Fruit fly (Drosophila melanogaster) whole organism, prepupa: ENCODE results near the gene CG14442.

Experiments used
- Blimp-1 ChIP-seq: fragments of 200-800 bp; sonication (Bioruptor generic); optimal IDR thresholded peaks from 3 replicates; lab custom pipeline; 2017; ENCODE audit warnings: missing biosample characterization, missing genetic modification characterization, mild to moderate bottlenecking, moderate library complexity, missing genetic modification reagents
- CG10631 ChIP-seq: fragments of 200-800 bp; sonication (Bioruptor generic); optimal IDR thresholded peaks from 2 replicates; lab custom pipeline; 2016; ENCODE audit warnings: missing biosample characterization, missing genetic modification characterization
- CG10669 ChIP-seq: fragments of 200-800 bp; sonication (Bioruptor generic); optimal IDR thresholded peaks from 3 replicates; lab custom pipeline; 2018; ENCODE audit warnings: missing biosample characterization, mild to moderate bottlenecking, missing genetic modification characterization, moderate library complexity
- CG11762 ChIP-seq: fragments of 200-800 bp; sonication (Bioruptor generic); optimal IDR thresholded peaks from 3 replicates; lab custom pipeline; 2016; ENCODE audit warnings: missing biosample characterization, missing genetic modification characterization; ENCODE audit not compliant: insufficient read depth
- CG11902 ChIP-seq: fragments of 200-800 bp; sonication (Bioruptor generic); optimal IDR thresholded peaks from 3 replicates; lab custom pipeline; 2016; ENCODE audit warnings: missing biosample characterization, missing genetic modification characterization
- CG1621 ChIP-seq: fragments of 200-800 bp; sonication (Bioruptor generic); optimal IDR thresholded peaks from 3 replicates; lab custom pipeline; 2018; ENCODE audit warnings: missing biosample characterization, mild to moderate bottlenecking, missing genetic modification characterization
- CG16779 ChIP-seq: fragments of 200-800 bp; sonication (Bioruptor generic); optimal IDR thresholded peaks from 3 replicates; lab custom pipeline; 2017; ENCODE audit warnings: missing biosample characterization, mild to moderate bottlenecking, missing genetic modification characterization
- CG34406 ChIP-seq: fragments of 200-800 bp; sonication (Bioruptor generic); optimal IDR thresholded peaks from 3 replicates; lab custom pipeline; 2016; ENCODE audit warnings: missing biosample characterization, missing genetic modification characterization
- CG3919 ChIP-seq: fragments of 200-800 bp; sonication (Bioruptor generic); optimal IDR thresholded peaks from 3 replicates; lab custom pipeline; 2016; ENCODE audit warnings: missing biosample characterization, missing genetic modification characterization
- CG4318 ChIP-seq: fragments of 200-800 bp; sonication (Bioruptor generic); optimal IDR thresholded peaks from 3 replicates; lab custom pipeline; 2017; ENCODE audit warnings: missing biosample characterization, mild to moderate bottlenecking, missing genetic modification characterization
- CG6163 ChIP-seq: fragments of 200-800 bp; sonication (Bioruptor generic); IDR thresholded peaks from 3 replicates; pipeline ENCODE4 v1.3.6; 2022; ENCODE audit warnings: missing biosample characterization, missing genetic modification characterization
- CG6854 ChIP-seq: fragments of 200-800 bp; sonication (Bioruptor generic); optimal IDR thresholded peaks from 2 replicates; lab custom pipeline; 2017; ENCODE audit warnings: missing biosample characterization, mild to moderate bottlenecking, missing genetic modification characterization
- CG7368 ChIP-seq: fragments of 200-800 bp; sonication (Bioruptor generic); optimal IDR thresholded peaks from 3 replicates; lab custom pipeline; 2016; ENCODE audit warnings: missing biosample characterization, missing genetic modification characterization
- CG8119 ChIP-seq: fragments of 200-800 bp; sonication (Bioruptor generic); IDR thresholded peaks from 3 replicates; pipeline ENCODE4 v1.3.6; 2022; ENCODE audit warnings: missing biosample characterization, missing genetic modification characterization
- CG8632 ChIP-seq: fragments of 200-800 bp; sonication (Bioruptor generic); optimal IDR thresholded peaks from 3 replicates; lab custom pipeline; 2016; ENCODE audit warnings: missing biosample characterization, missing genetic modification characterization
- CG9139 ChIP-seq: fragments of 200-800 bp; sonication (Bioruptor generic); optimal IDR thresholded peaks from 3 replicates; lab custom pipeline; 2017; ENCODE audit warnings: missing biosample characterization, mild to moderate bottlenecking, missing genetic modification characterization
- Eip93F ChIP-seq: fragments of 200-800 bp; sonication (Bioruptor generic); optimal IDR thresholded peaks from 2 replicates; lab custom pipeline; 2016; ENCODE audit warnings: missing biosample characterization, mild to moderate bottlenecking, missing genetic modification characterization
- Ets96B ChIP-seq: fragments of 200-800 bp; optimal IDR thresholded peaks from 2 replicates; lab custom pipeline; 2019; ENCODE audit warnings: missing biosample characterization, mild to moderate bottlenecking, missing genetic modification characterization, moderate library complexity
- Gug ChIP-seq: fragments of 200-800 bp; sonication (Bioruptor generic); IDR thresholded peaks from 2 replicates; pipeline ENCODE4 v1.3.6; 2022; ENCODE audit warnings: missing biosample characterization, missing genetic modification characterization
- Hr39 ChIP-seq: fragments of 200-800 bp; sonication (Bioruptor generic); optimal IDR thresholded peaks from 2 replicates; lab custom pipeline; 2016; ENCODE audit warnings: missing biosample characterization, missing genetic modification characterization
- Hr4 ChIP-seq: fragments of 200-800 bp; sonication (Bioruptor generic); optimal IDR thresholded peaks from 3 replicates; lab custom pipeline; 2016; ENCODE audit warnings: missing biosample characterization, missing genetic modification characterization
- Lpt ChIP-seq: fragments of 200-800 bp; sonication (Bioruptor generic); optimal IDR thresholded peaks from 3 replicates; lab custom pipeline; 2016; ENCODE audit warnings: missing biosample characterization, missing genetic modification characterization
- OdsH ChIP-seq: fragments of 200-800 bp; sonication (Bioruptor generic); optimal IDR thresholded peaks from 3 replicates; lab custom pipeline; 2016; ENCODE audit warnings: missing biosample characterization, missing genetic modification characterization
- Smox ChIP-seq: fragments of 200-800 bp; sonication (Bioruptor generic); optimal IDR thresholded peaks from 3 replicates; lab custom pipeline; 2016; ENCODE audit warnings: missing biosample characterization, missing genetic modification characterization
- Sox102F ChIP-seq: fragments of 200-800 bp; sonication (Bioruptor generic); optimal IDR thresholded peaks from 2 replicates; lab custom pipeline; 2016; ENCODE audit warnings: missing biosample characterization, mild to moderate bottlenecking, missing genetic modification characterization
- Sox14 ChIP-seq: fragments of 200-800 bp; sonication (Bioruptor generic); optimal IDR thresholded peaks from 3 replicates; lab custom pipeline; 2016; ENCODE audit warnings: missing biosample characterization, missing genetic modification characterization
- Sox15 ChIP-seq: fragments of 200-800 bp; sonication (Bioruptor generic); optimal IDR thresholded peaks from 3 replicates; lab custom pipeline; 2016; ENCODE audit warnings: missing biosample characterization, missing genetic modification characterization
- achi ChIP-seq: fragments of 200-800 bp; sonication (Bioruptor generic); optimal IDR thresholded peaks from 3 replicates; lab custom pipeline; 2016; ENCODE audit warnings: missing biosample characterization, missing genetic modification characterization
- acj6 ChIP-seq: fragments of 200-800 bp; sonication (Bioruptor generic); optimal IDR thresholded peaks from 3 replicates; lab custom pipeline; 2016; ENCODE audit warnings: missing biosample characterization, missing genetic modification characterization
- cyc ChIP-seq: fragments of 200-800 bp; sonication (Bioruptor generic); optimal IDR thresholded peaks from 3 replicates; lab custom pipeline; 2016; ENCODE audit warnings: missing biosample characterization, missing genetic modification characterization
- dsx ChIP-seq: fragments of 200-800 bp; optimal IDR thresholded peaks from 3 replicates; lab custom pipeline; 2019; ENCODE audit warnings: missing biosample characterization, mild to moderate bottlenecking, missing genetic modification characterization, moderate library complexity; ENCODE audit not compliant: poor library complexity, severe bottlenecking
- fd59A ChIP-seq: fragments of 200-800 bp; sonication (Bioruptor generic); optimal IDR thresholded peaks from 2 replicates; lab custom pipeline; 2017; ENCODE audit warnings: missing biosample characterization, mild to moderate bottlenecking, missing genetic modification characterization, missing genetic modification reagents
- fd85E ChIP-seq: fragments of 200-800 bp; sonication (Bioruptor generic); optimal IDR thresholded peaks from 3 replicates; lab custom pipeline; 2016; ENCODE audit warnings: missing biosample characterization, missing genetic modification characterization
- fkh ChIP-seq: fragments of 200-800 bp; sonication (Bioruptor generic); optimal IDR thresholded peaks from 3 replicates; lab custom pipeline; 2017; ENCODE audit warnings: missing biosample characterization, mild to moderate bottlenecking, missing genetic modification characterization, moderate library complexity
- lz ChIP-seq: fragments of 200-800 bp; sonication (Bioruptor generic); optimal IDR thresholded peaks from 3 replicates; lab custom pipeline; 2016; ENCODE audit warnings: missing biosample characterization, missing genetic modification characterization
- net ChIP-seq: fragments of 200-800 bp; sonication (Bioruptor generic); optimal IDR thresholded peaks from 3 replicates; lab custom pipeline; 2016; ENCODE audit warnings: missing biosample characterization, missing genetic modification characterization
- salr ChIP-seq, 2 experiments: fragments of 200-800 bp; sonication (Bioruptor generic); optimal IDR thresholded peaks; 3 replicates each; lab custom pipeline; 2016 to 2018; ENCODE audit warnings: missing biosample characterization in 2 of 2, missing genetic modification characterization in 2 of 2, mild to moderate bottlenecking in 1 of 2
- spab ChIP-seq: fragments of 200-800 bp; sonication (Bioruptor generic); optimal IDR thresholded peaks from 2 replicates; lab custom pipeline; 2017; ENCODE audit warnings: missing biosample characterization, mild to moderate bottlenecking, missing genetic modification characterization, missing genetic modification reagents
- svp ChIP-seq: fragments of 200-800 bp; sonication (Bioruptor generic); peaks from one replicate; lab custom pipeline; 2016; ENCODE audit warnings: missing biosample characterization, missing genetic modification characterization
- topi ChIP-seq: fragments of 200-800 bp; sonication (Bioruptor generic); optimal IDR thresholded peaks from 3 replicates; lab custom pipeline; 2016; ENCODE audit warnings: missing biosample characterization, missing genetic modification characterization

CG14442 gene

dm6 chrX:6683635-6684499, 10.9 kb downstream of the CG14442 start, which contains the start of gene Pink1:
TSS of gene Pink1 (plus strand) at chrX:6683798.
- TF ChIP-seq dsx = no peak
- TF ChIP-seq CG1621 (tag; lab: Kevin White, UChicago) = peak; percentile 87
- peak; percentile 16 for TF ChIP-seq Sox14 (GFP tag; lab: Kevin White, UChicago)

dm6 chrX:6681467-6681866, 13.3 kb downstream of the CG14442 start, which contains the start of gene Fum2:
TSS of gene Fum2 (plus strand) at chrX:6681767.
- TF ChIP-seq Smox (GFP tag; lab: Kevin White, UChicago) (no peak), Eip93F (no peak), Sox15 (GFP tag; lab: Kevin White, UChicago) (no peak), CG3919 (GFP tag; lab: Kevin White, UChicago) (no peak), Sox102F (GFP tag; lab: Kevin White, UChicago) (no peak), CG6854 (no peak), Ets96B (tag; lab: Kevin White, UChicago) (no peak), spab (GFP tag; lab: Kevin White, UChicago) (no peak), Blimp-1 (no peak), net (GFP tag; lab: Kevin White, UChicago) (no peak), svp (GFP tag; lab: Kevin White, UChicago) (no peak), lz (GFP tag; lab: Kevin White, UChicago) (no peak), Gug (GFP tag; lab: Robert Waterston, UW) (no peak)

- TF ChIP-seq svp (GFP tag; lab: Kevin White, UChicago) (peak; percentile 70), CG10669 (GFP tag; lab: Kevin White, UChicago) (no peak), CG8119 (GFP tag; lab: Robert Waterston, UW) (no peak), topi (GFP tag; lab: Kevin White, UChicago) (no peak), lz (GFP tag; lab: Kevin White, UChicago) (no peak)
- TF ChIP-seq, all 60 proteins: peak for 1
Measured at dm6 chrX:6679502-6679810, 15.4 kb downstream of the CG14442 start.

dm6 chrX:6678635-6679501, 15.9 kb downstream of the CG14442 start, which contains the start of gene ND-ASHI:
TSS of gene ND-ASHI (minus strand) at chrX:6679118.
- TF ChIP-seq fd59A (GFP tag; lab: Kevin White, UChicago) (peak; percentile 97), net (GFP tag; lab: Kevin White, UChicago) (peak; percentile 96), CG1621 (tag; lab: Kevin White, UChicago) (peak; percentile 98), CG4318 (peak; percentile 93), Lpt (GFP tag; lab: Kevin White, UChicago) (peak; percentile 96), OdsH (peak; percentile 97), CG9139 (GFP tag; lab: Kevin White, UChicago) (peak; percentile 96), CG7368 (GFP tag; lab: Kevin White, UChicago) (peak; percentile 95), acj6 (peak; percentile 97), svp (GFP tag; lab: Kevin White, UChicago) (peak; percentile 98), fkh (no peak), CG34406 (GFP tag; lab: Kevin White, UChicago) (peak; percentile 97), CG6854 (peak; percentile 95), Hr39 (GFP tag; lab: Kevin White, UChicago) (peak; percentile 96), CG3919 (GFP tag; lab: Kevin White, UChicago) (peak; percentile 98), cyc (GFP tag; lab: Kevin White, UChicago) (peak; percentile 97), CG10631 (peak; percentile 97), Hr4 (GFP tag; lab: Kevin White, UChicago) (peak; percentile 95), spab (GFP tag; lab: Kevin White, UChicago) (peak; percentile 96), CG11762 (GFP tag; lab: Kevin White, UChicago) (peak; percentile 96), fd85E (GFP tag; lab: Kevin White, UChicago) (peak; percentile 93), Blimp-1 (peak; percentile 85), CG6163 (GFP tag; lab: Robert Waterston, UW) (peak; percentile 99), dsx (peak; percentile 94), CG11902 (GFP tag; lab: Kevin White, UChicago) (peak; percentile 94), achi (GFP tag; lab: Kevin White, UChicago) (peak; percentile 95), CG16779 (tag; lab: Kevin White, UChicago) (peak; percentile 95), CG8632 (GFP tag; lab: Kevin White, UChicago) (peak; percentile 96), topi (GFP tag; lab: Kevin White, UChicago) (peak; percentile 97), CG10669 (GFP tag; lab: Kevin White, UChicago) (peak; percentile 97), salr (GFP tag; optimal IDR thresholded peaks at IDR 0.05; lab: Kevin White, UChicago) (peak; percentile 94 to 95)
